Worm (Caenorhabditis elegans) whole organism, late embryonic: ENCODE data around the gene pot-1.

Source experiments
- ama-1 ChIP-seq: fragments of 150-350 bp; optimal IDR thresholded peaks from 2 replicates; lab custom pipeline; 2014
- ceh-24 ChIP-seq: sonication (generic microtip); optimal IDR thresholded peaks from 2 replicates; lab custom pipeline; 2016; ENCODE audit warnings: mild to moderate bottlenecking, missing genetic modification characterization, missing compliant biosample characterization
- dve-1 ChIP-seq: sonication (generic microtip); optimal IDR thresholded peaks from 2 replicates; lab custom pipeline; 2017; ENCODE audit warnings: antibody characterized with exemption, mild to moderate bottlenecking, missing genetic modification characterization, missing compliant biosample characterization
- elt-2 ChIP-seq: sonication (generic microtip); optimal IDR thresholded peaks from 2 replicates; lab custom pipeline; 2016; ENCODE audit warnings: missing genetic modification reagents, missing genetic modification characterization, missing compliant biosample characterization
- eyg-1 ChIP-seq: sonication (generic microtip); optimal IDR thresholded peaks from 2 replicates; lab custom pipeline; 2016; ENCODE audit warnings: missing genotype, missing genetic modification characterization, missing compliant biosample characterization
- madf-2 ChIP-seq: sonication (generic microtip); optimal IDR thresholded peaks from 2 replicates; lab custom pipeline; 2017; ENCODE audit warnings: missing genetic modification characterization, missing compliant biosample characterization
- nfya-1 ChIP-seq: sonication (generic microtip); optimal IDR thresholded peaks from 2 replicates; lab custom pipeline; 2017; ENCODE audit warnings: missing genetic modification characterization, mild to moderate bottlenecking, missing compliant biosample characterization, antibody characterized with exemption, moderate library complexity
- pha-4 ChIP-seq: fragments of 150-350 bp; optimal IDR thresholded peaks from 2 replicates; lab custom pipeline; 2018; ENCODE audit warnings: missing biosample characterization, missing genetic modification reagents, missing genetic modification characterization
- ref-2 ChIP-seq: sonication (generic microtip); optimal IDR thresholded peaks from 2 replicates; lab custom pipeline; 2016; ENCODE audit warnings: missing genetic modification characterization, missing compliant biosample characterization
- unc-86 ChIP-seq: sonication (generic microtip); optimal IDR thresholded peaks from 2 replicates; lab custom pipeline; 2016; ENCODE audit warnings: missing genetic modification characterization, missing compliant biosample characterization

DNA sequence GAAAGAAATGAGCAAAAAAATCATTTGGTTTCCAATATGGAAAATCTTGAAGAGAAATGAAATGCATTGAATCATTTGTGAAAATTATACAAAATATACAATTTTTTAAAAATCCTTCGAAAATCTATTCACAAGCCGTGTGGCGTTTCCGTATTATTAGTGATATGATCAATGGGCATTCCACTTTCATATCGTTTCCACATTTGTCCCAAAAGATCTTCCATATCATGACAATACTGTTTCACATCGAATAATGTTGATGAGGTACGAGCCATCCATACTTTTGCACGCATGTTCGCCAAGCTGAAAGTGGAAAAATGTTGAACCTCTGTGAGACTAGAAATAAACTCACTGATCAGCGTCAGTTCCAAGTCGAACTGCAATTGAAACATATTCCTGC lies 12.9 kb upstream of the pot-1 start:
- TF ChIP-seq eyg-1 (tag; lab: Kevin White, UChicago) (no peak), madf-2 (tag; lab: Kevin White, UChicago) (no peak), elt-2 (tag; lab: Kevin White, UChicago) (no peak), unc-86 (tag; lab: Kevin White, UChicago) (no peak), ref-2 (no peak), ceh-24 (tag; lab: Kevin White, UChicago) (no peak), dve-1 (tag; lab: Kevin White, UChicago) (no peak), ama-1 (no peak), pha-4 (tag; lab: Kevin White, UChicago) (no peak), nfya-1 (tag; lab: Kevin White, UChicago) (no peak)
